Worm (Caenorhabditis elegans): ENCODE data around the gene clc-6.

DNA sequence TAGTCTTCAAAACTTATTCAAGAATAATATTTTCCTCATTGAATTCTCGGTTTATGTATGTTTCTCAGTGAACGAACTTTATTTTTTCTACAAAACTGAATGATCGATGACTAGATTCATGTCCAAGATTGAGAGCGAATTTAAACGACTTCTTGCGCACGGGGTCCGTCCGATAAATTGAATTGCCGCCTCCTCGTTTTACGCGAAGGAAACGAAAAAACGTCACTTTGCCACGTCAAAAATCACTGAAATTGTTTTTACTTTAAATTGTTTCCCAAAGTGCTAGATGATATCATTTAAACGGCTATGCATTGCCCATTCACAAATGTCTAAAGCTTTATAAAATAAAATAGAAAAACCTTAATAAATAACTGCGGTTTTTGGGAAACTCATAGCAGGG, 28.3 kb downstream of the clc-6 start:
- TF ChIP-seq ceh-19 (GFP tag; optimal IDR thresholded peaks at IDR 0.05) (no peak), hlh-8 (tag; optimal IDR thresholded peaks at IDR 0.05) (no peak), elt-2 (tag; optimal IDR thresholded peaks at IDR 0.05) (no peak), hlh-13 (GFP tag; optimal IDR thresholded peaks at IDR 0.05) (no peak)
